Worm (Caenorhabditis elegans) whole organism, young adult: Measurements from ENCODE around the gene tag-343.

Experiments
- B0261.1 ChIP-seq: sonication (generic microtip); optimal IDR thresholded peaks from 2 replicates; lab custom pipeline; 2016; ENCODE audit warnings: mild to moderate bottlenecking, missing genetic modification characterization, moderate library complexity, missing compliant biosample characterization
- akir-1 ChIP-seq: fragments of 200-800 bp; sonication (Bioruptor generic); optimal IDR thresholded peaks from 2 replicates; lab custom pipeline; 2018; ENCODE audit warnings: mild to moderate bottlenecking, missing genetic modification characterization, moderate library complexity, missing compliant biosample characterization
- ama-1 ChIP-seq, 3 experiments: fragments of 150-350 bp in 1 of 3; sonication (generic microtip) in 2 of 3; optimal IDR thresholded peaks; 2 replicates each; lab custom pipeline; 2014 to 2018; ENCODE audit warnings: missing biosample characterization in 2 of 3, missing genetic modification characterization in 2 of 3, missing genetic modification reagents in 2 of 3
- attf-3 ChIP-seq: fragments of 200-800 bp; sonication (Bioruptor generic); conservative IDR thresholded peaks from 2 replicates; pipeline ENCODE4 v1.3.6; 2022; ENCODE audit warnings: missing genetic modification reagents, missing genetic modification characterization, missing compliant biosample characterization
- bed-2 ChIP-seq: fragments of 200-800 bp; sonication (Bioruptor generic); IDR thresholded peaks from 2 replicates; pipeline ENCODE4 v1.3.6; 2022; ENCODE audit warnings: missing genetic modification reagents, missing genetic modification characterization, missing compliant biosample characterization
- ceh-58 ChIP-seq: fragments of 200-800 bp; sonication (Bioruptor generic); IDR thresholded peaks from 2 replicates; pipeline ENCODE4 v1.3.6; 2022; ENCODE audit warnings: missing genetic modification characterization, missing compliant biosample characterization
- mes-4 ChIP-seq: sonication (generic microtip); optimal IDR thresholded peaks from 2 replicates; lab custom pipeline; 2016; ENCODE audit warnings: missing genotype, missing genetic modification characterization, missing compliant biosample characterization
- nfya-1 ChIP-seq: sonication (generic microtip); optimal IDR thresholded peaks from 2 replicates; lab custom pipeline; 2017; ENCODE audit warnings: antibody characterized with exemption, missing compliant biosample characterization, missing genetic modification characterization, borderline replicate concordance; ENCODE audit not compliant: insufficient read depth
- pha-4 ChIP-seq: fragments of 150-350 bp; sonication (generic microtip); optimal IDR thresholded peaks from 2 replicates; lab custom pipeline; 2014; ENCODE audit warnings: missing biosample characterization, missing genetic modification reagents, missing genetic modification characterization
- snpc-3.4 ChIP-seq: sonication (generic microtip); optimal IDR thresholded peaks from 2 replicates; lab custom pipeline; 2017; ENCODE audit warnings: missing genetic modification characterization, mild to moderate bottlenecking, missing compliant biosample characterization, antibody characterized with exemption, moderate library complexity, missing genotype, missing genetic modification reagents
- snpc-4 ChIP-seq, 5 experiments: fragments of 150-350 bp in 1 of 5; sonication (generic microtip) in 4 of 5; optimal IDR thresholded peaks; 2 replicates each; lab custom pipeline; 2014 to 2018; ENCODE audit warnings: missing genetic modification characterization in 5 of 5, missing biosample characterization in 3 of 5, antibody characterized with exemption in 2 of 5, mild to moderate bottlenecking in 2 of 5, missing compliant biosample characterization in 2 of 5, missing genotype in 2 of 5, moderate library complexity in 2 of 5, missing genetic modification reagents in 1 of 5
- sptf-2 ChIP-seq: fragments of 200-800 bp; sonication (Bioruptor generic); optimal IDR thresholded peaks from 2 replicates; lab custom pipeline; 2018; ENCODE audit warnings: mild to moderate bottlenecking, missing genetic modification characterization, missing compliant biosample characterization
- unc-62 ChIP-seq: fragments of 150-350 bp; optimal IDR thresholded peaks from 2 replicates; lab custom pipeline; 2014; ENCODE audit warnings: missing biosample characterization, missing genetic modification reagents, missing genetic modification characterization
- ztf-28 ChIP-seq: fragments of 200-800 bp; sonication (Bioruptor generic); IDR thresholded peaks from 2 replicates; pipeline ENCODE4 v1.3.6; 2022; ENCODE audit warnings: missing genetic modification reagents, missing genetic modification characterization, missing compliant biosample characterization

- TF ChIP-seq ztf-28 (no peak), B0261.1 (tag; lab: Kevin White, UChicago) (no peak), ama-1 (optimal IDR thresholded peaks at IDR 0.05; lab: Kevin White, UChicago) (no peak), ama-1 (GFP tag; optimal IDR thresholded peaks at IDR 0.05; lab: Kevin White, UChicago) (no peak), snpc-4 (GFP tag; optimal IDR thresholded peaks at IDR 0.05; lab: Kevin White, UChicago) (no peak), snpc-4 (tag; optimal IDR thresholded peaks at IDR 0.05; lab: Kevin White, UChicago) (no peak), snpc-3.4 (tag; lab: Kevin White, UChicago) (no peak), ceh-58 (GFP tag; lab: Robert Waterston, UW) (no peak), nfya-1 (no peak), pha-4 (no peak), unc-62 (GFP tag; lab: Kevin White, UChicago) (no peak), mes-4 (tag; lab: Kevin White, UChicago) (no peak), sptf-2 (GFP tag; lab: Kevin White, UChicago) (no peak), akir-1 (GFP tag; lab: Kevin White, UChicago) (no peak), attf-3 (no peak), bed-2 (GFP tag; lab: Robert Waterston, UW) (no peak)
Observed at ce11 chrX:16695184-16695583, 20.7 kb upstream of the tag-343 start.
